Worm (Caenorhabditis elegans) whole organism, L4 larva: Measurements from ENCODE around the gene pgap-3.

Experiments used
- D1046.2 ChIP-seq: fragments of 200-800 bp; sonication (Bioruptor generic); IDR thresholded peaks from 2 replicates; pipeline ENCODE4 v1.3.6; 2022; ENCODE audit warnings: missing genetic modification characterization, missing compliant biosample characterization
- F26F4.8 ChIP-seq: fragments of 200-800 bp; sonication (Bioruptor generic); conservative IDR thresholded peaks from 2 replicates; pipeline ENCODE4 v1.3.6; 2022; ENCODE audit warnings: missing genetic modification characterization, missing compliant biosample characterization
- F37D6.2 ChIP-seq: sonication (generic microtip); optimal IDR thresholded peaks from 2 replicates; lab custom pipeline; 2016; ENCODE audit warnings: mild to moderate bottlenecking, missing genetic modification characterization, missing compliant biosample characterization
- F44E2.7 ChIP-seq: fragments of 200-800 bp; sonication (Bioruptor generic); IDR thresholded peaks from 2 replicates; pipeline ENCODE4 v2.1.2; 2022; ENCODE audit warnings: missing genetic modification characterization, missing compliant biosample characterization
- F49E8.2 ChIP-seq: sonication (generic microtip); optimal IDR thresholded peaks from 2 replicates; lab custom pipeline; 2016; ENCODE audit warnings: missing compliant biosample characterization, mild to moderate bottlenecking, missing genetic modification characterization, borderline replicate concordance
- R02D3.7 ChIP-seq: fragments of 150-350 bp; sonication (generic microtip); optimal IDR thresholded peaks from 3 replicates; lab custom pipeline; 2014; ENCODE audit warnings: missing biosample characterization, missing genetic modification characterization
- Y105C5A.15 ChIP-seq: fragments of 200-800 bp; sonication (Bioruptor generic); IDR thresholded peaks from 2 replicates; pipeline ENCODE4 v1.3.6; 2022; ENCODE audit warnings: missing genetic modification characterization, missing compliant biosample characterization
- ZK337.2 ChIP-seq: fragments of 200-800 bp; sonication (Bioruptor generic); IDR thresholded peaks from 2 replicates; pipeline ENCODE4 v1.3.6; 2022; ENCODE audit warnings: missing genetic modification reagents, missing genetic modification characterization, missing compliant biosample characterization
- ZK546.5 ChIP-seq, 2 experiments: sonication (generic microtip); optimal IDR thresholded peaks; 2 replicates each; lab custom pipeline; 2017; ENCODE audit warnings: missing biosample characterization in 2 of 2, missing genetic modification characterization in 2 of 2
- ama-1 ChIP-seq: fragments of 150-350 bp; optimal IDR thresholded peaks from 2 replicates; lab custom pipeline; 2014; ENCODE audit warnings: inconsistent platforms, mixed read lengths
- arid-1 ChIP-seq: fragments of 200-800 bp; sonication (Bioruptor generic); conservative IDR thresholded peaks from 2 replicates; pipeline ENCODE4 v1.3.6; 2022; ENCODE audit warnings: missing genetic modification reagents, missing genetic modification characterization, missing compliant biosample characterization
- ceh-32 ChIP-seq: sonication (generic microtip); optimal IDR thresholded peaks from 2 replicates; lab custom pipeline; 2016; ENCODE audit warnings: mild to moderate bottlenecking, missing genetic modification characterization, missing compliant biosample characterization; ENCODE audit not compliant: poor library complexity
- ceh-62 ChIP-seq: sonication (generic microtip); optimal IDR thresholded peaks from 2 replicates; lab custom pipeline; 2017; ENCODE audit warnings: missing biosample characterization, missing genetic modification characterization
- ceh-82 ChIP-seq: sonication (generic microtip); optimal IDR thresholded peaks from 2 replicates; lab custom pipeline; 2017; ENCODE audit warnings: missing biosample characterization, missing genetic modification characterization
- ces-1 ChIP-seq: fragments of 150-350 bp; sonication (generic microtip); optimal IDR thresholded peaks from 4 replicates; lab custom pipeline; 2014; ENCODE audit warnings: missing biosample characterization, missing genetic modification reagents, missing genetic modification characterization
- cey-2 ChIP-seq: sonication (generic microtip); optimal IDR thresholded peaks from 3 replicates; lab custom pipeline; 2017; ENCODE audit warnings: missing genetic modification characterization, mild to moderate bottlenecking, missing compliant biosample characterization, antibody characterized with exemption, borderline replicate concordance; ENCODE audit not compliant: insufficient read depth
- ctbp-1 ChIP-seq: fragments of 200-800 bp; sonication (Bioruptor generic); IDR thresholded peaks from 2 replicates; pipeline ENCODE4 v1.3.6; 2022; ENCODE audit warnings: missing genetic modification reagents, missing genetic modification characterization, missing compliant biosample characterization
- dmd-6 ChIP-seq: fragments of 200-800 bp; sonication (Bioruptor generic); IDR thresholded peaks from 2 replicates; pipeline ENCODE4 v1.3.6; 2022; ENCODE audit warnings: missing genetic modification reagents, missing genetic modification characterization, missing compliant biosample characterization
- dmd-8 ChIP-seq: fragments of 200-800 bp; sonication (Bioruptor generic); IDR thresholded peaks from 2 replicates; pipeline ENCODE4 v1.3.6; 2022; ENCODE audit warnings: missing genetic modification characterization, missing compliant biosample characterization
- dve-1 ChIP-seq: sonication (generic microtip); optimal IDR thresholded peaks from 2 replicates; lab custom pipeline; 2017; ENCODE audit warnings: antibody characterized with exemption, mild to moderate bottlenecking, missing genetic modification characterization, missing compliant biosample characterization; ENCODE audit not compliant: insufficient read depth
- fkh-10 ChIP-seq: fragments of 150-350 bp; optimal IDR thresholded peaks from 2 replicates; lab custom pipeline; 2014; ENCODE audit warnings: missing biosample characterization, missing genetic modification reagents, missing genetic modification characterization
- hlh-11 ChIP-seq: fragments of 200-800 bp; sonication (Bioruptor generic); optimal IDR thresholded peaks from 2 replicates; lab custom pipeline; 2018; ENCODE audit warnings: mild to moderate bottlenecking, missing genetic modification characterization, missing compliant biosample characterization
- jun-1 ChIP-seq: fragments of 150-350 bp; optimal IDR thresholded peaks from 2 replicates; lab custom pipeline; 2014; ENCODE audit warnings: missing biosample characterization, missing genetic modification reagents, missing genetic modification characterization
- lim-7 ChIP-seq: fragments of 200-800 bp; sonication (Bioruptor generic); IDR thresholded peaks from 2 replicates; pipeline ENCODE4 v1.3.6; 2022; ENCODE audit warnings: missing genetic modification characterization, missing compliant biosample characterization
- lin-1 ChIP-seq: fragments of 200-800 bp; sonication (Bioruptor generic); IDR thresholded peaks from 2 replicates; pipeline ENCODE4 v1.3.6; 2022; ENCODE audit warnings: missing genetic modification reagents, missing genetic modification characterization, missing compliant biosample characterization
- lin-13 ChIP-seq: fragments of 150-350 bp; optimal IDR thresholded peaks from 2 replicates; lab custom pipeline; 2014; ENCODE audit warnings: missing biosample characterization, missing genetic modification reagents, missing genetic modification characterization
- lin-29 ChIP-seq: fragments of 200-800 bp; sonication (Bioruptor generic); IDR thresholded peaks from 2 replicates; pipeline ENCODE4 v1.3.6; 2022; ENCODE audit warnings: missing genetic modification reagents, missing genetic modification characterization, missing compliant biosample characterization
- lir-3 ChIP-seq: sonication (generic microtip); optimal IDR thresholded peaks from 2 replicates; lab custom pipeline; 2016; ENCODE audit warnings: mild to moderate bottlenecking, missing genetic modification characterization, missing compliant biosample characterization
- lsy-2 ChIP-seq, 2 experiments: fragments of 150-350 bp in 1 of 2; sonication (generic microtip) in 1 of 2; optimal IDR thresholded peaks; 2 replicates each; lab custom pipeline; 2014 to 2017; ENCODE audit warnings: missing biosample characterization in 2 of 2, missing genetic modification characterization in 2 of 2
- mdt-29 ChIP-seq: fragments of 200-800 bp; sonication (Bioruptor generic); IDR thresholded peaks from 2 replicates; pipeline ENCODE4 v1.3.6; 2022; ENCODE audit warnings: missing genetic modification reagents, missing genetic modification characterization, missing compliant biosample characterization
- mep-1 ChIP-seq: fragments of 150-350 bp; sonication (generic microtip); optimal IDR thresholded peaks from 3 replicates; lab custom pipeline; 2014; ENCODE audit warnings: missing biosample characterization, missing genetic modification characterization
- mes-2 ChIP-seq: sonication (generic microtip); optimal IDR thresholded peaks from 2 replicates; lab custom pipeline; 2016; ENCODE audit warnings: missing genotype, mild to moderate bottlenecking, missing genetic modification characterization, missing compliant biosample characterization; ENCODE audit not compliant: poor library complexity, severe bottlenecking
- mxl-2 ChIP-seq: fragments of 200-800 bp; sonication (Bioruptor generic); conservative IDR thresholded peaks from 2 replicates; pipeline ENCODE4 v1.3.6; 2022; ENCODE audit warnings: missing genetic modification reagents, missing genetic modification characterization, missing compliant biosample characterization
- mxl-3 ChIP-seq: fragments of 200-800 bp; sonication (Bioruptor generic); optimal IDR thresholded peaks from 2 replicates; lab custom pipeline; 2018; ENCODE audit warnings: mild to moderate bottlenecking, missing genetic modification characterization, missing compliant biosample characterization
- nhr-111 ChIP-seq: fragments of 200-800 bp; sonication (Bioruptor generic); optimal IDR thresholded peaks from 2 replicates; lab custom pipeline; 2018; ENCODE audit warnings: mild to moderate bottlenecking, missing genetic modification characterization, missing compliant biosample characterization
- nhr-237 ChIP-seq: sonication (generic microtip); optimal IDR thresholded peaks from 2 replicates; lab custom pipeline; 2017; ENCODE audit warnings: missing biosample characterization, missing genetic modification characterization
- nhr-25 ChIP-seq: sonication (generic microtip); optimal IDR thresholded peaks from 2 replicates; lab custom pipeline; 2017; ENCODE audit warnings: missing genetic modification characterization, mild to moderate bottlenecking, missing compliant biosample characterization, antibody characterized with exemption, moderate library complexity, borderline replicate concordance; ENCODE audit not compliant: insufficient read depth
- nhr-41 ChIP-seq: fragments of 200-800 bp; sonication (Bioruptor generic); IDR thresholded peaks from 2 replicates; pipeline ENCODE4 v1.3.6; 2022; ENCODE audit warnings: missing genetic modification reagents, missing genetic modification characterization, missing compliant biosample characterization
- nhr-48 ChIP-seq: sonication (generic microtip); optimal IDR thresholded peaks from 2 replicates; lab custom pipeline; 2016; ENCODE audit warnings: mild to moderate bottlenecking, missing genetic modification characterization, missing compliant biosample characterization
- nhr-6 ChIP-seq: fragments of 150-350 bp; optimal IDR thresholded peaks from 2 replicates; lab custom pipeline; 2014; ENCODE audit warnings: missing biosample characterization, missing genetic modification characterization
- php-3 ChIP-seq: fragments of 200-800 bp; sonication (Bioruptor generic); IDR thresholded peaks from 2 replicates; pipeline ENCODE4 v1.3.6; 2022; ENCODE audit warnings: missing genetic modification reagents, missing genetic modification characterization, missing compliant biosample characterization
- pqm-1 ChIP-seq: sonication (generic microtip); optimal IDR thresholded peaks from 2 replicates; lab custom pipeline; 2017; ENCODE audit warnings: missing biosample characterization, missing genetic modification characterization
- set-16 ChIP-seq: fragments of 200-800 bp; sonication (Bioruptor generic); IDR thresholded peaks from 2 replicates; pipeline ENCODE4 v1.3.6; 2022; ENCODE audit warnings: missing genetic modification reagents, missing genetic modification characterization, missing compliant biosample characterization
- skn-1 ChIP-seq: fragments of 150-350 bp; optimal IDR thresholded peaks from 2 replicates; lab custom pipeline; 2014; ENCODE audit warnings: missing biosample characterization, missing genetic modification characterization
- snpc-1.2 ChIP-seq: fragments of 200-800 bp; sonication (Bioruptor generic); IDR thresholded peaks from 2 replicates; pipeline ENCODE4 v1.3.6; 2022; ENCODE audit warnings: missing genetic modification reagents, missing genetic modification characterization, missing compliant biosample characterization
- spr-3 ChIP-seq: fragments of 200-800 bp; sonication (Bioruptor generic); optimal IDR thresholded peaks from 2 replicates; lab custom pipeline; 2018; ENCODE audit warnings: mild to moderate bottlenecking, missing genetic modification characterization, missing compliant biosample characterization
- tra-1 ChIP-seq: fragments of 200-800 bp; sonication (Bioruptor generic); IDR thresholded peaks from 2 replicates; pipeline ENCODE4 v1.3.6; 2022; ENCODE audit warnings: missing genetic modification reagents, missing genetic modification characterization, missing compliant biosample characterization
- unc-39 ChIP-seq: sonication (generic microtip); optimal IDR thresholded peaks from 2 replicates; lab custom pipeline; 2017; ENCODE audit warnings: missing biosample characterization, missing genetic modification characterization
- vab-7 ChIP-seq: fragments of 200-800 bp; sonication (Bioruptor generic); IDR thresholded peaks from 2 replicates; pipeline ENCODE4 v1.3.6; 2022; ENCODE audit warnings: missing genetic modification reagents, missing genetic modification characterization, missing compliant biosample characterization
- zfp-2 ChIP-seq: sonication (generic microtip); optimal IDR thresholded peaks from 2 replicates; lab custom pipeline; 2016; ENCODE audit warnings: mild to moderate bottlenecking, missing genetic modification characterization, missing compliant biosample characterization

Gene pgap-3

DNA sequence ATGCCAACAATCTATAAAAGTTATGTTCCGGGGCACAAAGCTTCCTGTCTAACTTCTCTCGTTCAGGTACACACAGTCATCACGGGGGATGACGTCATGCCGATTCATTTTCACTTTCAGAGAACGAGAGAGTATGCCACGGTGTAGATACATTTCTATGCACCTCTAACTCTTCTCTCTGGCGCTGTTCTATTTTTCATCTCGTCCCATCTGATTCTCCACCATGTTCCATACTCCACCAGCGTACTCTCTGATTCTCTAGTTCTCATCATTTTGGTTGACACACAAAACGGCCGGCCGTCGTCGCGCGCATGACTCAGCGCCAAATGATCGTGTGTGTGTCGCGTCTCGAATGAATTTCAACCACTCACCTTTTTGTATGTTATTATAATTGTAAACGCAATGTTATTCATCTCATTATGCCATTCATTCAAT is 47.3 kb downstream of the pgap-3 start (continued):
- TF ChIP-seq ces-1 (no peak), ZK546.5 (tag; optimal IDR thresholded peaks at IDR 0.05; lab: Kevin White, UChicago) (no peak), mxl-2 (GFP tag; lab: Robert Waterston, UW) (peak; percentile 71; the same call in 1 of the 2 replicates), snpc-1.2 (GFP tag; lab: Robert Waterston, UW) (no peak), hlh-11 (tag; lab: Kevin White, UChicago) (peak; percentile 100), vab-7 (GFP tag; lab: Robert Waterston, UW) (no peak), nhr-237 (no peak), lsy-2 (tag; optimal IDR thresholded peaks at IDR 0.05; lab: Kevin White, UChicago) (peak; percentile 65 to 91), zfp-2 (tag; lab: Kevin White, UChicago) (no peak), lin-13 (GFP tag; lab: Kevin White, UChicago) (peak; percentile 81), ceh-32 (tag; lab: Kevin White, UChicago) (no peak), lir-3 (tag; lab: Kevin White, UChicago) (no peak), skn-1 (tag; lab: Kevin White, UChicago) (no peak), unc-39 (tag; lab: Kevin White, UChicago) (no peak), ceh-82 (tag; lab: Kevin White, UChicago) (no peak), dmd-6 (GFP tag; lab: Robert Waterston, UW) (peak; percentile 99), ceh-62 (tag; lab: Kevin White, UChicago) (no peak), nhr-41 (GFP tag; lab: Robert Waterston, UW) (peak; percentile 79; the same call in 1 of the 2 replicates), spr-3 (GFP tag; lab: Kevin White, UChicago) (peak; percentile 66), F44E2.7 (GFP tag; lab: Robert Waterston, UW) (no peak), R02D3.7 (tag; lab: Kevin White, UChicago) (no peak), dmd-8 (GFP tag; lab: Robert Waterston, UW) (no peak), F37D6.2 (tag; lab: Kevin White, UChicago) (peak; percentile 42), fkh-10 (peak; percentile 80), D1046.2 (GFP tag; lab: Robert Waterston, UW) (0 out of 2 replicates have a peak, but pooled peaks have one; percentile 18), ctbp-1 (peak; percentile 86), dve-1 (tag; lab: Kevin White, UChicago) (peak; percentile 99), php-3 (peak; percentile 97), F26F4.8 (GFP tag; lab: Robert Waterston, UW) (no peak), jun-1 (peak; percentile 93), nhr-6 (tag; lab: Kevin White, UChicago) (peak; percentile 81), pqm-1 (tag; lab: Kevin White, UChicago) (peak; percentile 62), lin-29 (GFP tag; lab: Robert Waterston, UW) (no peak), F49E8.2 (no peak), ama-1 (lab: Kevin White, UChicago) (peak; percentile 36), Y105C5A.15 (GFP tag; lab: Robert Waterston, UW) (no peak), mes-2 (tag; lab: Kevin White, UChicago) (peak; percentile 74), mdt-29 (GFP tag; lab: Robert Waterston, UW) (peak; percentile 86), ZK337.2 (GFP tag; lab: Robert Waterston, UW) (no peak), nhr-48 (tag; lab: Kevin White, UChicago) (peak; percentile 98), nhr-111 (no peak), tra-1 (peak; percentile 94), mep-1 (tag; lab: Kevin White, UChicago) (peak; percentile 93), cey-2 (no peak), arid-1 (GFP tag; lab: Robert Waterston, UW) (peak; percentile 78), lim-7 (0 out of 2 replicates have a peak, but pooled peaks have one; percentile 25), mxl-3 (GFP tag; lab: Kevin White, UChicago) (peak; percentile 94), nhr-25 (peak; percentile 81), set-16 (GFP tag; lab: Robert Waterston, UW) (peak; percentile 68), lin-1 (GFP tag; lab: Robert Waterston, UW) (peak; percentile 97)
